Fruit fly (Drosophila melanogaster) whole organism, embryonic: Measurements from ENCODE around the gene CG16903.
A peak's percentile ranks its signal among the peaks of the same experiment; 100 is the strongest.

Experiments used
- Abd-B ChIP-seq: fragments of 200-800 bp; sonication (Bioruptor generic); optimal IDR thresholded peaks from 2 replicates; lab custom pipeline; 2018; ENCODE audit warnings: missing biosample characterization, mild to moderate bottlenecking, missing genetic modification characterization, moderate library complexity
- CG10321 ChIP-seq: fragments of 200-800 bp; sonication (Bioruptor generic); IDR thresholded peaks from 2 replicates; pipeline ENCODE4 v1.3.6; 2022; ENCODE audit warnings: missing biosample characterization, missing genetic modification characterization
- CG10462 ChIP-seq: fragments of 200-800 bp; sonication (Bioruptor generic); optimal IDR thresholded peaks from 2 replicates; lab custom pipeline; 2016; ENCODE audit warnings: missing biosample characterization, missing genetic modification characterization
- CG11247 ChIP-seq: fragments of 200-800 bp; sonication (Bioruptor generic); IDR thresholded peaks from 2 replicates; pipeline ENCODE4 v1.3.6; 2022; ENCODE audit warnings: missing biosample characterization, missing genetic modification characterization
- CG11696 ChIP-seq: fragments of 200-800 bp; sonication (Bioruptor generic); IDR thresholded peaks from 2 replicates; pipeline ENCODE4 v1.3.6; 2022; ENCODE audit warnings: missing biosample characterization, missing genetic modification characterization
- CG12659 ChIP-seq: fragments of 200-800 bp; sonication (Bioruptor generic); optimal IDR thresholded peaks from 3 replicates; lab custom pipeline; 2017; ENCODE audit warnings: mild to moderate bottlenecking, missing biosample characterization, missing genetic modification reagents, missing genetic modification characterization
- CG13424 ChIP-seq: fragments of 200-800 bp; sonication (Bioruptor generic); optimal IDR thresholded peaks from 2 replicates; lab custom pipeline; 2019; ENCODE audit warnings: missing biosample characterization, mild to moderate bottlenecking, missing genetic modification characterization, moderate library complexity
- CG14014 ChIP-seq: fragments of 200-800 bp; sonication (Bioruptor generic); IDR thresholded peaks from 2 replicates; pipeline ENCODE4 v1.3.6; 2022; ENCODE audit warnings: missing biosample characterization, missing genetic modification characterization
- CG14441 ChIP-seq: fragments of 200-800 bp; sonication (Bioruptor generic); IDR thresholded peaks from 2 replicates; pipeline ENCODE4 v1.3.6; 2022; ENCODE audit warnings: missing biosample characterization, missing genetic modification characterization
- CG1792 ChIP-seq: fragments of 200-800 bp; sonication (Bioruptor generic); optimal IDR thresholded peaks from 2 replicates; lab custom pipeline; 2016; ENCODE audit warnings: missing biosample characterization, missing genetic modification characterization
- CG31224 ChIP-seq: fragments of 200-800 bp; sonication (Bioruptor generic); IDR thresholded peaks from 2 replicates; pipeline ENCODE4 v1.3.6; 2022; ENCODE audit warnings: missing biosample characterization, missing genetic modification characterization
- CG4617 ChIP-seq: fragments of 200-800 bp; sonication (Bioruptor generic); optimal IDR thresholded peaks from 3 replicates; lab custom pipeline; 2016; ENCODE audit warnings: missing biosample characterization, missing genetic modification characterization, borderline replicate concordance
- CG6689 ChIP-seq: fragments of 200-800 bp; sonication (Bioruptor generic); IDR thresholded peaks from 2 replicates; pipeline ENCODE4 v1.3.6; 2022; ENCODE audit warnings: missing biosample characterization, missing genetic modification characterization
- CG7745 ChIP-seq: fragments of 200-800 bp; sonication (Bioruptor generic); optimal IDR thresholded peaks from 2 replicates; lab custom pipeline; 2018; ENCODE audit warnings: missing biosample characterization, mild to moderate bottlenecking, missing genetic modification characterization, moderate library complexity
- CG7786 ChIP-seq: fragments of 200-800 bp; sonication (Bioruptor generic); optimal IDR thresholded peaks from 2 replicates; lab custom pipeline; 2016; ENCODE audit warnings: missing biosample characterization, missing genetic modification characterization
- CG8924 ChIP-seq: fragments of 200-800 bp; optimal IDR thresholded peaks from 3 replicates; lab custom pipeline; 2019; ENCODE audit warnings: missing biosample characterization, mild to moderate bottlenecking, missing genetic modification characterization, moderate library complexity
- CG8944 ChIP-seq: fragments of 200-800 bp; sonication (Bioruptor generic); optimal IDR thresholded peaks from 3 replicates; lab custom pipeline; 2016; ENCODE audit warnings: missing biosample characterization, missing genetic modification characterization
- CG9727 ChIP-seq: fragments of 200-800 bp; sonication (Bioruptor generic); optimal IDR thresholded peaks from 3 replicates; lab custom pipeline; 2017; ENCODE audit warnings: missing biosample characterization, mild to moderate bottlenecking, missing genetic modification characterization
- Chrac-16 ChIP-seq: fragments of 200-800 bp; sonication (Bioruptor generic); optimal IDR thresholded peaks from 3 replicates; lab custom pipeline; 2016; ENCODE audit warnings: missing biosample characterization, missing genetic modification characterization
- CrebB ChIP-seq: fragments of 200-800 bp; sonication (Bioruptor generic); optimal IDR thresholded peaks from 3 replicates; lab custom pipeline; 2018; ENCODE audit warnings: missing biosample characterization, mild to moderate bottlenecking, missing genetic modification characterization
- D ChIP-seq, 2 experiments: fragments of 200-800 bp in 1 of 2; fragments of >200 bp in 1 of 2; sonication (Bioruptor generic) in 1 of 2; optimal IDR thresholded peaks; 2 replicates in 1 of 2; 3 replicates in 1 of 2; lab custom pipeline; 2017; ENCODE audit warnings: mild to moderate bottlenecking in 1 of 2, missing biosample characterization in 1 of 2, missing genetic modification characterization in 1 of 2, missing genetic modification reagents in 1 of 2
- Dp ChIP-seq: fragments of 200-800 bp; sonication (Bioruptor generic); optimal IDR thresholded peaks from 2 replicates; lab custom pipeline; 2018; ENCODE audit warnings: missing biosample characterization, mild to moderate bottlenecking, missing genetic modification characterization, moderate library complexity
- Elba2 ChIP-seq: fragments of 200-800 bp; sonication (Bioruptor generic); optimal IDR thresholded peaks from 3 replicates; lab custom pipeline; 2016; ENCODE audit warnings: missing biosample characterization, missing genetic modification characterization
- HLH3B ChIP-seq: fragments of 200-800 bp; sonication (Bioruptor generic); IDR thresholded peaks from 2 replicates; pipeline ENCODE4 v1.3.6; 2022; ENCODE audit warnings: missing biosample characterization, missing genetic modification characterization
- HmgD ChIP-seq: fragments of 200-800 bp; sonication (Bioruptor generic); optimal IDR thresholded peaks from 3 replicates; lab custom pipeline; 2016; ENCODE audit warnings: missing biosample characterization, missing genetic modification characterization
- HmgZ ChIP-seq: fragments of 200-800 bp; sonication (Bioruptor generic); optimal IDR thresholded peaks from 2 replicates; lab custom pipeline; 2018; ENCODE audit warnings: missing biosample characterization, mild to moderate bottlenecking, missing genetic modification characterization
- MBD-R2 ChIP-seq: fragments of 200-800 bp; sonication (Bioruptor generic); IDR thresholded peaks from 2 replicates; pipeline ENCODE4 v1.3.6; 2022; ENCODE audit warnings: missing biosample characterization, missing genetic modification characterization
- Med ChIP-seq: fragments of 200-800 bp; sonication (Bioruptor generic); peaks from one replicate; lab custom pipeline; 2016; ENCODE audit warnings: missing biosample characterization, missing genetic modification characterization, mild to moderate bottlenecking, inconsistent platforms, moderate library complexity
- NK7.1 ChIP-seq: fragments of 200-800 bp; sonication (Bioruptor generic); optimal IDR thresholded peaks from 3 replicates; lab custom pipeline; 2016; ENCODE audit warnings: missing biosample characterization, missing genetic modification characterization
- Oli ChIP-seq: fragments of 200-800 bp; sonication (Bioruptor generic); optimal IDR thresholded peaks from 2 replicates; lab custom pipeline; 2018; ENCODE audit warnings: missing biosample characterization, mild to moderate bottlenecking, missing genetic modification characterization, moderate library complexity
- Ptx1 ChIP-seq: fragments of 200-800 bp; sonication (Bioruptor generic); IDR thresholded peaks from 2 replicates; pipeline ENCODE4 v1.3.6; 2022; ENCODE audit warnings: missing biosample characterization, missing genetic modification characterization
- Sox102F ChIP-seq: fragments of 200-800 bp; sonication (Bioruptor generic); optimal IDR thresholded peaks from 2 replicates; lab custom pipeline; 2018; ENCODE audit warnings: missing biosample characterization, mild to moderate bottlenecking, missing genetic modification characterization, moderate library complexity
- Spps ChIP-seq: fragments of 200-800 bp; sonication (Bioruptor generic); optimal IDR thresholded peaks from 2 replicates; lab custom pipeline; 2018; ENCODE audit warnings: missing biosample characterization, mild to moderate bottlenecking, missing genetic modification characterization
- bigmax ChIP-seq: fragments of 200-800 bp; sonication (Bioruptor generic); optimal IDR thresholded peaks from 2 replicates; lab custom pipeline; 2018; ENCODE audit warnings: missing biosample characterization, mild to moderate bottlenecking, missing genetic modification characterization
- caup ChIP-seq: fragments of 200-800 bp; sonication (Bioruptor generic); optimal IDR thresholded peaks from 3 replicates; lab custom pipeline; 2017; ENCODE audit warnings: missing biosample characterization, mild to moderate bottlenecking, missing genetic modification characterization, moderate library complexity; ENCODE audit not compliant: severe bottlenecking
- chinmo ChIP-seq: fragments of 200-800 bp; sonication (Bioruptor generic); IDR thresholded peaks from 4 replicates; pipeline ENCODE4 v1.3.6; 2022; ENCODE audit warnings: missing biosample characterization, missing genetic modification characterization; ENCODE audit not compliant: partially characterized antibody
- chm ChIP-seq: fragments of 200-800 bp; sonication (Bioruptor generic); IDR thresholded peaks from 2 replicates; pipeline ENCODE4 v1.3.6; 2022; ENCODE audit warnings: missing biosample characterization, missing genetic modification characterization
- eyg ChIP-seq: fragments of 200-800 bp; sonication (Bioruptor generic); optimal IDR thresholded peaks from 3 replicates; lab custom pipeline; 2016; ENCODE audit warnings: missing biosample characterization, missing genetic modification characterization
- ftz-f1 ChIP-seq: fragments of 200-800 bp; sonication (Bioruptor generic); optimal IDR thresholded peaks from 2 replicates; lab custom pipeline; 2016; ENCODE audit warnings: missing biosample characterization, missing genetic modification characterization
- gce ChIP-seq: fragments of 200-800 bp; sonication (Bioruptor generic); IDR thresholded peaks from 3 replicates; pipeline ENCODE4 v1.3.6; 2022; ENCODE audit warnings: missing biosample characterization, missing genetic modification characterization
- gem ChIP-seq: fragments of 200-800 bp; sonication (Bioruptor generic); optimal IDR thresholded peaks from 2 replicates; lab custom pipeline; 2019; ENCODE audit warnings: missing biosample characterization, mild to moderate bottlenecking, missing genetic modification characterization, moderate library complexity
- gro ChIP-seq: fragments of 200-800 bp; sonication (Bioruptor generic); optimal IDR thresholded peaks from 2 replicates; lab custom pipeline; 2016; ENCODE audit warnings: missing biosample characterization, missing genetic modification characterization
- lilli ChIP-seq: fragments of 200-800 bp; sonication (Bioruptor generic); optimal IDR thresholded peaks from 3 replicates; lab custom pipeline; 2016; ENCODE audit warnings: missing biosample characterization, missing genetic modification characterization
- pfk ChIP-seq: fragments of 200-800 bp; sonication (Bioruptor generic); optimal IDR thresholded peaks from 2 replicates; lab custom pipeline; 2018; ENCODE audit warnings: missing biosample characterization, mild to moderate bottlenecking, missing genetic modification characterization, moderate library complexity
- phol ChIP-seq: fragments of 200-800 bp; sonication (Bioruptor generic); optimal IDR thresholded peaks from 3 replicates; lab custom pipeline; 2018; ENCODE audit warnings: missing biosample characterization, mild to moderate bottlenecking, missing genetic modification characterization, moderate library complexity
- sens ChIP-seq: fragments of 200-800 bp; sonication (Bioruptor generic); peaks from one replicate; lab custom pipeline; 2016; ENCODE audit warnings: missing biosample characterization, missing genetic modification characterization
- sens-2 ChIP-seq: fragments of 200-800 bp; sonication (Bioruptor generic); IDR thresholded peaks from 2 replicates; pipeline ENCODE4 v1.3.6; 2022; ENCODE audit warnings: missing biosample characterization, missing genetic modification characterization
- sob ChIP-seq: fragments of 200-800 bp; sonication (Bioruptor generic); IDR thresholded peaks from 2 replicates; pipeline ENCODE4 v1.3.6; 2022; ENCODE audit warnings: missing biosample characterization, missing genetic modification characterization
- tin ChIP-seq: fragments of 200-800 bp; sonication (Bioruptor generic); optimal IDR thresholded peaks from 3 replicates; lab custom pipeline; 2016; ENCODE audit warnings: missing biosample characterization, missing genetic modification characterization
- tna ChIP-seq: fragments of 200-800 bp; sonication (Bioruptor generic); IDR thresholded peaks from 2 replicates; pipeline ENCODE4 v1.3.6; 2022; ENCODE audit warnings: missing biosample characterization, missing genetic modification characterization; ENCODE audit not compliant: partially characterized antibody
- tup ChIP-seq: fragments of 200-800 bp; sonication (Bioruptor generic); optimal IDR thresholded peaks from 2 replicates; lab custom pipeline; 2016; ENCODE audit warnings: missing biosample characterization, mild to moderate bottlenecking, missing genetic modification characterization, moderate library complexity

Gene CG16903

dm6 chrX:2070708-2071063 lies 9.5 kb downstream of the CG16903 start (continued):
- peak; percentile 49 for TF ChIP-seq phol (tag; lab: Kevin White, UChicago)
- TF ChIP-seq Dp: no peak
- no peak for TF ChIP-seq chinmo (GFP tag; lab: Robert Waterston, UW)
- 0 out of 2 replicates have a peak, but pooled peaks have one; percentile 21 for TF ChIP-seq CG31224
- TF ChIP-seq CG14441 (GFP tag; lab: Robert Waterston, UW): peak; percentile 75
- TF ChIP-seq sens (GFP tag; lab: Kevin White, UChicago): peak; percentile 79
- no peak for TF ChIP-seq D (optimal IDR thresholded peaks at IDR 0.05; lab: Kevin White, UChicago)
- TF ChIP-seq D (GFP tag; optimal IDR thresholded peaks at IDR 0.05; lab: Kevin White, UChicago): peak; percentile 36
- TF ChIP-seq Oli (tag; lab: Kevin White, UChicago): peak; percentile 41
- TF ChIP-seq Sox102F (GFP tag; lab: Kevin White, UChicago): peak; percentile 48
- no peak for TF ChIP-seq tna
- no peak for TF ChIP-seq Spps (tag; lab: Kevin White, UChicago)
- peak; percentile 57; the same call in 2 of the 3 replicates for TF ChIP-seq gce (GFP tag; lab: Robert Waterston, UW)
- no peak for TF ChIP-seq tup
- peak; percentile 55 for TF ChIP-seq CG11247 (GFP tag; lab: Robert Waterston, UW)
- peak; percentile 61 for TF ChIP-seq CG6689 (GFP tag; lab: Robert Waterston, UW)
- peak; percentile 85 for TF ChIP-seq Ptx1 (GFP tag; lab: Robert Waterston, UW)
- no peak for TF ChIP-seq CG10462 (GFP tag; lab: Kevin White, UChicago)
- TF ChIP-seq CG7786: peak; percentile 47
- TF ChIP-seq chm (GFP tag; lab: Robert Waterston, UW): 0 out of 2 replicates have a peak, but pooled peaks have one; percentile 38
- TF ChIP-seq sob (GFP tag; lab: Robert Waterston, UW): peak; percentile 77
- no peak for TF ChIP-seq gro
- no peak for TF ChIP-seq CG7745 (tag; lab: Kevin White, UChicago)
- peak; percentile 58 for TF ChIP-seq lilli (GFP tag; lab: Kevin White, UChicago)
- peak; percentile 52; the same call in 1 of the 2 replicates for TF ChIP-seq MBD-R2
- TF ChIP-seq CG13424 (tag; lab: Kevin White, UChicago): peak; percentile 77
- peak; percentile 69 for TF ChIP-seq CG14014
- TF ChIP-seq NK7.1: peak; percentile 41
- no peak for TF ChIP-seq ftz-f1 (GFP tag; lab: Kevin White, UChicago)
- TF ChIP-seq pfk (GFP tag; lab: Kevin White, UChicago): no peak
- TF ChIP-seq caup (GFP tag; lab: Kevin White, UChicago): peak; percentile 72
- TF ChIP-seq bigmax: no peak
- peak; percentile 25 for TF ChIP-seq CG1792 (GFP tag; lab: Kevin White, UChicago)
- TF ChIP-seq eyg (GFP tag; lab: Kevin White, UChicago): peak; percentile 58
- peak; percentile 71 for TF ChIP-seq HLH3B
- TF ChIP-seq CG10321: no peak
- peak; percentile 9 for TF ChIP-seq CG8944 (GFP tag; lab: Kevin White, UChicago)
- TF ChIP-seq gem (tag; lab: Kevin White, UChicago): peak; percentile 69
- no peak for TF ChIP-seq CrebB (tag; lab: Kevin White, UChicago)
- TF ChIP-seq CG12659 (GFP tag; lab: Kevin White, UChicago): peak; percentile 54
- no peak for TF ChIP-seq sens-2 (GFP tag; lab: Robert Waterston, UW)
- peak; percentile 42 for TF ChIP-seq tin (GFP tag; lab: Kevin White, UChicago)
- peak; percentile 95 for TF ChIP-seq Med (GFP tag; lab: Kevin White, UChicago)
- TF ChIP-seq HmgZ (tag; lab: Kevin White, UChicago): peak; percentile 53
- no peak for TF ChIP-seq HmgD
- TF ChIP-seq Abd-B (GFP tag; lab: Kevin White, UChicago): peak; percentile 15
- peak; percentile 11 for TF ChIP-seq Chrac-16 (GFP tag; lab: Kevin White, UChicago)
- TF ChIP-seq CG9727 (GFP tag; lab: Kevin White, UChicago): peak; percentile 49
- TF ChIP-seq Elba2 (GFP tag; lab: Kevin White, UChicago): no peak
- peak; percentile 37 for TF ChIP-seq CG8924 (tag; lab: Kevin White, UChicago)
- peak; percentile 41; the same call in 1 of the 2 replicates for TF ChIP-seq CG11696
- TF ChIP-seq CG4617 (GFP tag; lab: Kevin White, UChicago): no peak
